Fruit fly (Drosophila melanogaster) whole organism, embryonic: Measurements from ENCODE around the gene Doc1.

ENCODE experiments used
- CG11695 ChIP-seq: fragments of 200-800 bp; sonication (Bioruptor generic); IDR thresholded peaks from 3 replicates; pipeline ENCODE4 v1.3.6; 2022; ENCODE audit warnings: missing biosample characterization, missing genetic modification characterization
- CG11723 ChIP-seq: fragments of 200-800 bp; sonication (Bioruptor generic); optimal IDR thresholded peaks from 2 replicates; lab custom pipeline; 2017; ENCODE audit warnings: missing biosample characterization, mild to moderate bottlenecking, missing genetic modification characterization
- CG12155 ChIP-seq: fragments of 200-800 bp; sonication (Bioruptor generic); optimal IDR thresholded peaks from 3 replicates; lab custom pipeline; 2016; ENCODE audit warnings: missing biosample characterization, missing genetic modification characterization
- CG1233 ChIP-seq: fragments of 200-800 bp; sonication (Bioruptor generic); optimal IDR thresholded peaks from 4 replicates; lab custom pipeline; 2018; ENCODE audit warnings: missing biosample characterization, mild to moderate bottlenecking, missing genetic modification characterization
- CG17385 ChIP-seq: fragments of 200-800 bp; sonication (Bioruptor generic); optimal IDR thresholded peaks from 3 replicates; lab custom pipeline; 2018; ENCODE audit warnings: missing biosample characterization, mild to moderate bottlenecking, missing genetic modification characterization
- CHES-1-like ChIP-seq: fragments of 200-800 bp; sonication (Bioruptor generic); optimal IDR thresholded peaks from 2 replicates; lab custom pipeline; 2016; ENCODE audit warnings: missing biosample characterization, missing genetic modification characterization
- Tbp ChIP-seq: fragments of >200 bp; optimal IDR thresholded peaks from 2 replicates; lab custom pipeline; 2018; ENCODE audit warnings: missing biosample characterization, missing genetic modification characterization
- ash1 ChIP-seq: fragments of 200-800 bp; sonication (Bioruptor generic); optimal IDR thresholded peaks from 2 replicates; lab custom pipeline; 2018; ENCODE audit warnings: missing biosample characterization, mild to moderate bottlenecking, missing genetic modification characterization
- kah ChIP-seq: fragments of 200-800 bp; sonication (Bioruptor generic); optimal IDR thresholded peaks from 2 replicates; lab custom pipeline; 2018; ENCODE audit warnings: missing biosample characterization, mild to moderate bottlenecking, missing genetic modification characterization
- phol ChIP-seq: fragments of 200-800 bp; sonication (Bioruptor generic); optimal IDR thresholded peaks from 3 replicates; lab custom pipeline; 2018; ENCODE audit warnings: missing biosample characterization, mild to moderate bottlenecking, missing genetic modification characterization, moderate library complexity
- ranshi ChIP-seq: fragments of 200-800 bp; sonication (Bioruptor generic); IDR thresholded peaks from 2 replicates; pipeline ENCODE4 v1.3.6; 2022; ENCODE audit warnings: missing biosample characterization, missing genetic modification characterization
- sisA ChIP-seq: fragments of 200-800 bp; sonication (Bioruptor generic); IDR thresholded peaks from 2 replicates; pipeline ENCODE4 v1.3.6; 2022; ENCODE audit warnings: missing biosample characterization, missing genetic modification characterization

DNA sequence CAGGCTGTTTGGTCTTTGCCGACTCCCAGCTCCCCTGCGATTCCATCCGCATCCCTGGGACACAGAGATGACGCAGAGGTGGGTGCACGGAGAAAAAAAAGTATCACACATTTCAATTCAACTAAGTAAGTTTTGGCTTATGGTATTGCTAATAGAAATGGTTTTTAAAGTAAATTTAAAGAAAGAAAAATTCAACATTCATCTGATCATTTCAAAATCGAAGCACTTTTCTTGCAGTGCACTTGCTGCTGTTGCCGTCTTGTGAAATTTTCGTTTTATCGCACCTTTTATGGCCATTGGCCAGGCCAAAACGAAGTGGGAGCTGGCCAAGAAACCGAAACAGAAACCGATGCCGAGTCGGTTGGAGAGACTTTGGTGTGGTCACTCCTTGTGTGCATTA lies 4.1 kb downstream of the Doc1 start:
- peak; percentile 78 for TF ChIP-seq sisA (GFP tag; lab: Robert Waterston, UW)
- no peak for TF ChIP-seq Tbp (GFP tag; lab: Kevin White, UChicago)
- TF ChIP-seq CG12155 (GFP tag; lab: Kevin White, UChicago): no peak
- peak; percentile 62 for TF ChIP-seq CG1233
- no peak for TF ChIP-seq CHES-1-like (GFP tag; lab: Kevin White, UChicago)
- TF ChIP-seq ranshi (GFP tag; lab: Robert Waterston, UW): peak; percentile 72; the same call in 1 of the 2 replicates
- TF ChIP-seq kah: no peak
- no peak for TF ChIP-seq ash1 (GFP tag; lab: Kevin White, UChicago)
- TF ChIP-seq CG11723 (GFP tag; lab: Kevin White, UChicago): no peak
- peak; percentile 82 for TF ChIP-seq CG11695 (GFP tag; lab: Robert Waterston, UW)
- TF ChIP-seq CG17385 (GFP tag; lab: Kevin White, UChicago): peak; percentile 40
- peak; percentile 73 for TF ChIP-seq phol (tag; lab: Kevin White, UChicago)
